Worm (Caenorhabditis elegans): Measurements from ENCODE around the gene Y66D12A.19.
A peak's percentile ranks its signal among the peaks of the same experiment; 100 is the strongest.

Y66D12A.19 gene

DNA sequence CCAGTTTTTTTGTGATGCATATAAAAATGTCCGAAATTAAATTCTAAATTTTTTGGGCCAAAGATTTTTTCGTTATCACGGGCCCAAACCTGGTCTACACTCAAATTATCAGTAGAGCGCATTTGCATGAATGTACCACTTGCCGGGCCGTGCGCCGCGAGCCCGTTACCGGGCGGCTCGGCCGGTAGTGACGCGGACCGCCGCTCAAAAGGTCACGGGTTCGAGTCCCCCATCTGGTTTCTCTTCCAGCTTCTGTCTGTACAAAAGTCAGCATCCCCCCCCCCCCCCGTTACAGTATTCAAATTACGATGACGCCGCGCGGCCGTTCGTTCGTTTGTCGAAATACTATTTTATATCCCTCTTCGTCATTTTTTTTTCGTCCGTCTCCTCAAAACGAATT lies 31.6 kb upstream of the Y66D12A.19 start:
- TF ChIP-seq zag-1 (tag; optimal IDR thresholded peaks at IDR 0.05), result no peak
- no peak for TF ChIP-seq aly-2 (tag; optimal IDR thresholded peaks at IDR 0.05)
- no peak for TF ChIP-seq skn-1 (tag; optimal IDR thresholded peaks at IDR 0.05)
- TF ChIP-seq nhr-11 (tag; optimal IDR thresholded peaks at IDR 0.05), result no peak
- no peak for TF ChIP-seq mbf-1 (tag; optimal IDR thresholded peaks at IDR 0.05)
- TF ChIP-seq ceh-82 (tag; optimal IDR thresholded peaks at IDR 0.05), result no peak
- TF ChIP-seq nhr-21 (tag; optimal IDR thresholded peaks at IDR 0.05), result no peak
- no peak for TF ChIP-seq alr-1 (tag; optimal IDR thresholded peaks at IDR 0.05)
- no peak for TF ChIP-seq lsy-2 (tag; optimal IDR thresholded peaks at IDR 0.05)
- TF ChIP-seq unc-62 (GFP tag; optimal IDR thresholded peaks at IDR 0.05), result no peak
- no peak for TF ChIP-seq lin-13 (GFP tag; optimal IDR thresholded peaks at IDR 0.05)
- no peak for TF ChIP-seq nhr-129 (tag; optimal IDR thresholded peaks at IDR 0.05)

DNA sequence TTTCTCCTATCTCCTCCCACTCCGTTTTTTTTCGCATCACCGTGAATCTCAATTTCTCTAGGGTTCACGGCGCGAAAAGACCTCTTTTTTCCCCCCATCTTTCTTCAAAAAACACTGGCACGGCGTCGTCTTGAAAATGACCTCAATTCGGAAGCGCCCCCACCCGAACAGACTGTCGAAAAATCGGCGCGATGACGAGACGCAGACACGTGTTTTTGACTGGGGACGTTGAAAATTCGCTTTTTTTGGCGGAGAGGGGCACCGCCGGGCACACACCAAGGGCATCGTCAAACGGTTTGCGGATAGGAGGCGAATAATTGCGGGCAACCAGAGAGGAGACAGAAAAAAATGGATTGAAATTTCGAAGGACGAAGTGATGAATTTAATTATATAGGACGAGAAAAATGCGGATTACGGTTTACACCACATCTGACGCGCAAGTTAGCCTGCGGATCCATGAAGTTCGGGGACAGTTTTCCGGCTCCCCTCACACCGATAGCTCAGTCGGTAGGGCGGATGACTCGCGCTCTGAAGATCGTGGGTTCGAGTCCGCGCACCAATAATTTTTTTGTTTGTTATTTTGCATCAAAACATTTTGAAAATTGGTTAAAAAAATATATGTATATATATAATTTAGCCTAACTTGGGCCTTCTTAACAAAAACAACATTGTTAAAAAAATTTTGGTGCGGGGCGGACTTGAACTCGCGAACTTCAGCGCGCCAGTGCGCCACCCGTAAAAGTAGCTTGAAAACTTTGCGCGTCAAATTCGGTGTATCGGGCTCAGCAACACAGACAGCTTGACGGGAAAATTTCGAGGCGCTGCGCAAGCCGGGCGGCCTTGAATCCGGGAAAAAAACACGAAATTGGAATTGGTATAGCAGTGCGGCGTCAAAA lies 30.2 kb upstream of the Y66D12A.19 start:
- TF ChIP-seq snpc-4 (tag; optimal IDR thresholded peaks at IDR 0.05) (no peak), fos-1 (tag; optimal IDR thresholded peaks at IDR 0.05) (peak; percentile 11), sma-9 (GFP tag; optimal IDR thresholded peaks at IDR 0.05) (no peak), sma-9 (tag; optimal IDR thresholded peaks at IDR 0.05) (no peak), sma-3 (GFP tag; optimal IDR thresholded peaks at IDR 0.05) (no peak), nhr-25 (tag; optimal IDR thresholded peaks at IDR 0.05) (peak; percentile 33), alr-1 (tag; optimal IDR thresholded peaks at IDR 0.05) (no peak), F13H6.1 (tag; optimal IDR thresholded peaks at IDR 0.05) (no peak), skn-1 (tag; optimal IDR thresholded peaks at IDR 0.05) (no peak), lin-39 (tag; optimal IDR thresholded peaks at IDR 0.05) (no peak)

DNA sequence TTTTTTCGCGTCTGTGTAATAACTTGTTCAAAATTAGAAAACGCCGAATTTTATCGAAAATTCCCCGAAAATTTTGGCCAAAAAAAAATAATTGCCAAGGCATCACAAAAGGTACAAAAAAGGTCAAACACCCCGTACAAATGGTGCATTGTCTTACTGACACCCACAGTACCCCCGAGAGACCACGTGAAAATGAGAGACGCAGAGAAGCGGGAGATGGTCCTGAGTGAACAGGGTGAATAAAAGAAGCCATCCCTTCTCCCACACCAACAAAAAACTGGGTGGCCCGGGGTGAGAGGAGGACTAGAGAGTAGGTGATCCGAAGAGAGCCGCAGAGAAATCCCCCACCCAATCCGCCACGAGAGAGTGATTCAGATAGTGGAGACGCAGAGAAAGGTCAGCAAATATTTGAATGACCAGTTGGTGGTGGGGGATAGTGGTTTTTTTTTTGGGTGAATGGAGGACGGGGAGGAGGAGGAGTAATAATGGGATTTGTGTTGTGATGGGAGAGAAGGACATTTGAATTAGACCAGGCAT lies 27.5 kb upstream of the Y66D12A.19 start:
- no peak for TF ChIP-seq nhr-129 (tag; optimal IDR thresholded peaks at IDR 0.05)
- no peak for TF ChIP-seq ceh-82 (tag; optimal IDR thresholded peaks at IDR 0.05)
- no peak for TF ChIP-seq lin-39 (tag; optimal IDR thresholded peaks at IDR 0.05)
- no peak for TF ChIP-seq lsy-2 (tag; optimal IDR thresholded peaks at IDR 0.05)
- no peak for TF ChIP-seq mdl-1 (tag; optimal IDR thresholded peaks at IDR 0.05)
- TF ChIP-seq mbf-1 (tag; optimal IDR thresholded peaks at IDR 0.05), result no peak
- TF ChIP-seq blmp-1 (tag; optimal IDR thresholded peaks at IDR 0.05; ENCODE audit: insufficient read depth), result no peak
- no peak for TF ChIP-seq F13H6.1 (tag; optimal IDR thresholded peaks at IDR 0.05)
- no peak for TF ChIP-seq zag-1 (tag; optimal IDR thresholded peaks at IDR 0.05)
- no peak for TF ChIP-seq dmd-4 (tag; optimal IDR thresholded peaks at IDR 0.05)
- TF ChIP-seq snpc-4 (tag; optimal IDR thresholded peaks at IDR 0.05), result no peak
- no peak for TF ChIP-seq ama-1 (optimal IDR thresholded peaks at IDR 0.05)
- TF ChIP-seq skn-1 (tag; optimal IDR thresholded peaks at IDR 0.05), result no peak
- no peak for TF ChIP-seq sma-3 (GFP tag; optimal IDR thresholded peaks at IDR 0.05)

DNA sequence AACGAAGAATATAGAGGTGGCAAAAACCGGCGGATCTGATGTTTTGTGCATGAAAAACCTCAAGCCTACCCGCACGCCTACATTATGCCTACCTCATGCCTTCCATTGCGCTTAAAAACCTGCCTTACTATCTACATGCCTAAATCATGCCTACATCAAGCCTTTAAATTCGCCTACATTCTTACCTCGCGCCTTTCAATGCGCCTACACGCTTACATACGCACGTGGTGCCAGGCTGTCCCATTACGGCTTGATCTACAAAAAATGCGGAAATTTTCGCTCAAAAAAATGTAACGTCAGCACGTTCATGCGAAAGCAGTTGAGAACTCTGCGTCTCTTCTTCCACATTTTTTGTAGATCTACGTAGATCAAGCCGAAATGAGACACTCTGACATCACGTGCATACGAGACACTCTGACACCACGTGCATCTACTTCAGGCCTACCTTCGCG lies 24.7 kb upstream of the Y66D12A.19 start, which contains the start of gene fbxa-220:
fbxa-220 (minus strand) TSS at position 51 of the 452 bp plus-strand sequence.
- no peak for TF ChIP-seq R02D3.7 (tag; optimal IDR thresholded peaks at IDR 0.05)
- TF ChIP-seq lin-39 (tag; optimal IDR thresholded peaks at IDR 0.05), result no peak
- no peak for TF ChIP-seq peb-1 (tag; optimal IDR thresholded peaks at IDR 0.05)
- TF ChIP-seq lsy-2 (tag; optimal IDR thresholded peaks at IDR 0.05), result no peak

DNA sequence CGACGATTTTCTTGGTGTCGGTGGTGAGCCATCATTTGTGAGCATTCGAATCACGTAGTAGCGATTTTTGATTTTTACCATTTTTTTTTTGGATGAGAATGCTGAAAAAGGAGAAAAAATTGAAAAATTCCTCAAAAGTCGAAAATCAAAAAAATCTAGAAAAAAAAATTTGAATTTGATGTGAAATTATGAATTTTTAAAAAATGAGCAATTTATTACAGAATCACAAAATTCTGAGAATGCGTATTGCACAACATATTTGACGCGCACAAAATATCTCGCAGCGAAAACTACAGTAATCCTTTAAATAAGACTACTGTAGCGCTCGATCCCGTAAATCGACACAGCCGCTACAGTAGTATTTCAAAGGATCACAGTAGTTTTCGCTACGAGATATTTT lies 21.6 kb upstream of the Y66D12A.19 start, which contains the start of gene popl-5:
popl-5 (minus strand) TSS at position 101 of the 400 bp plus-strand sequence.
- TF ChIP-seq dmd-4 (tag; optimal IDR thresholded peaks at IDR 0.05) (no peak), mab-5 (tag; optimal IDR thresholded peaks at IDR 0.05) (no peak), ceh-16 (tag; optimal IDR thresholded peaks at IDR 0.05) (no peak), elt-3 (tag; optimal IDR thresholded peaks at IDR 0.05) (no peak), egl-27 (tag; optimal IDR thresholded peaks at IDR 0.05) (no peak), lin-39 (tag; optimal IDR thresholded peaks at IDR 0.05) (no peak), unc-39 (tag; optimal IDR thresholded peaks at IDR 0.05) (no peak)

All from whole organism, L2 larva.